1 fruit fly cellular context compared by ENCODE assay signal in genomic region chr3L:20695328-20695822, dm6.
TF ChIP-seq lines count a peak whose summit lies in the region.

Gene kni, minus strand, starts transcription at chr3L:20695378.

TF ChIP-seq in whole organism, embryonic, 481 proteins besides CTCF, POLR2A, EP300 and RAD21 (continued from another document):
- TF ChIP-seq Jarid2 (GFP tag; optimal IDR thresholded peaks at IDR 0.05; lab: Kevin White, UChicago) (peak; percentile 83), chinmo (GFP tag; IDR thresholded peaks at IDR 0.05; lab: Robert Waterston, UW; ENCODE audit: partially characterized antibody) (peak; percentile 71; the same call in 1 of the 4 replicates), zen2 (GFP tag; IDR thresholded peaks at IDR 0.05; lab: Robert Waterston, UW; ENCODE audit: partially characterized antibody) (no peak; the same call in 2 of the 3 replicates), Blimp-1 (GFP tag; optimal IDR thresholded peaks at IDR 0.05; lab: Kevin White, UChicago) (no peak), CG16813 (GFP tag; IDR thresholded peaks at IDR 0.05; lab: Robert Waterston, UW; ENCODE audit: partially characterized antibody) (no peak), CG7357 (GFP tag; IDR thresholded peaks at IDR 0.05; lab: Robert Waterston, UW) (no peak), CG10147 (GFP tag; optimal IDR thresholded peaks at IDR 0.05; lab: Kevin White, UChicago) (no peak), br (optimal IDR thresholded peaks at IDR 0.05; lab: Kevin White, UChicago) (no peak), CG8089 (GFP tag; optimal IDR thresholded peaks at IDR 0.05; lab: Kevin White, UChicago) (no peak), vvl (GFP tag; IDR thresholded peaks at IDR 0.05; lab: Robert Waterston, UW) (0 out of 2 replicates have a peak, but pooled peaks have one; percentile 22), Scr (GFP tag; IDR thresholded peaks at IDR 0.05; lab: Robert Waterston, UW; ENCODE audit: partially characterized antibody) (peak; percentile 33; the same call in 1 of the 2 replicates), Hmx (GFP tag; optimal IDR thresholded peaks at IDR 0.05; lab: Kevin White, UChicago) (no peak), CG11504 (tag; optimal IDR thresholded peaks at IDR 0.05; lab: Kevin White, UChicago) (no peak), Hey (tag; optimal IDR thresholded peaks at IDR 0.05; lab: Kevin White, UChicago) (no peak), Dp (GFP tag; optimal IDR thresholded peaks at IDR 0.05; lab: Kevin White, UChicago) (no peak), z (GFP tag; IDR thresholded peaks at IDR 0.05; lab: Robert Waterston, UW) (peak; percentile 99), CG14667 (GFP tag; IDR thresholded peaks at IDR 0.05; lab: Robert Waterston, UW) (no peak), Dek (tag; optimal IDR thresholded peaks at IDR 0.05; lab: Kevin White, UChicago) (no peak), Nf-YB (GFP tag; optimal IDR thresholded peaks at IDR 0.05; lab: Kevin White, UChicago) (peak; percentile 91), bbx (GFP tag; IDR thresholded peaks at IDR 0.05; lab: Robert Waterston, UW; ENCODE audit: partially characterized antibody) (peak; percentile 53; the same call in 1 of the 2 replicates), sens (GFP tag; lab: Kevin White, UChicago) (peak; percentile 72), CG17829 (tag; optimal IDR thresholded peaks at IDR 0.05; lab: Kevin White, UChicago) (peak; percentile 30), CG5180 (GFP tag; optimal IDR thresholded peaks at IDR 0.05; lab: Kevin White, UChicago) (peak; percentile 11), ase (GFP tag; IDR thresholded peaks at IDR 0.05; lab: Robert Waterston, UW) (no peak), rib (GFP tag; IDR thresholded peaks at IDR 0.05; lab: Robert Waterston, UW) (0 out of 2 replicates have a peak, but pooled peaks have one; percentile 32), ATbp (GFP tag; optimal IDR thresholded peaks at IDR 0.05; lab: Kevin White, UChicago) (no peak), CG9215 (GFP tag; IDR thresholded peaks at IDR 0.05; lab: Robert Waterston, UW) (no peak), lmd (GFP tag; IDR thresholded peaks at IDR 0.05; lab: Robert Waterston, UW) (no peak), gsb-n (tag; optimal IDR thresholded peaks at IDR 0.05; lab: Kevin White, UChicago) (no peak), bcd (GFP tag; optimal IDR thresholded peaks at IDR 0.05; lab: Kevin White, UChicago) (no peak), seq (GFP tag; IDR thresholded peaks at IDR 0.05; lab: Robert Waterston, UW) (peak; percentile 23; the same call in 1 of the 2 replicates), oc (tag; optimal IDR thresholded peaks at IDR 0.05; lab: Kevin White, UChicago) (no peak), cg (GFP tag; optimal IDR thresholded peaks at IDR 0.05; lab: Kevin White, UChicago) (peak; percentile 89), en (GFP tag; optimal IDR thresholded peaks at IDR 0.05; lab: Kevin White, UChicago) (no peak), crol (GFP tag; IDR thresholded peaks at IDR 0.05; lab: Robert Waterston, UW) (no peak), CG6272 (GFP tag; IDR thresholded peaks at IDR 0.05; lab: Robert Waterston, UW) (no peak), gce (GFP tag; IDR thresholded peaks at IDR 0.05; lab: Robert Waterston, UW) (no peak), salm (tag; optimal IDR thresholded peaks at IDR 0.05; lab: Kevin White, UChicago) (no peak), abd-A (tag; optimal IDR thresholded peaks at IDR 0.05; lab: Kevin White, UChicago) (peak; percentile 16)
